Worm (Caenorhabditis elegans): ENCODE data around the gene fbxa-7.

- no peak for TF ChIP-seq ama-1 (optimal IDR thresholded peaks at IDR 0.05)
- TF ChIP-seq nhr-77 (tag; optimal IDR thresholded peaks at IDR 0.05) = no peak
- TF ChIP-seq ceh-82 (tag; optimal IDR thresholded peaks at IDR 0.05) = no peak
- TF ChIP-seq nhr-237 (tag; optimal IDR thresholded peaks at IDR 0.05) = no peak
- TF ChIP-seq ztf-11 (tag; optimal IDR thresholded peaks at IDR 0.05) = no peak
- TF ChIP-seq egl-27 (tag; optimal IDR thresholded peaks at IDR 0.05) = no peak
- no peak for TF ChIP-seq unc-39 (tag; optimal IDR thresholded peaks at IDR 0.05)
Measured at ce11 chrIII:2272732-2273131, 21.5 kb upstream of the fbxa-7 start, which contains the start of gene fbxa-39.

All from whole organism, L2 larva.